Worm (Caenorhabditis elegans) whole organism, young adult: Measurements from ENCODE around the gene sek-5.
A peak's percentile ranks its signal among the peaks of the same experiment; 100 is the strongest.

Experiments
- B0336.3 ChIP-seq: fragments of 200-800 bp; sonication (Bioruptor generic); IDR thresholded peaks from 2 replicates; pipeline ENCODE4 v1.3.6; 2022; ENCODE audit warnings: missing genetic modification characterization, missing compliant biosample characterization
- C06A6.2 ChIP-seq: fragments of 200-800 bp; sonication (Bioruptor generic); conservative IDR thresholded peaks from 2 replicates; pipeline ENCODE4 v1.3.6; 2022; ENCODE audit warnings: missing genetic modification characterization, missing compliant biosample characterization
- F22D6.2 ChIP-seq: sonication (generic microtip); optimal IDR thresholded peaks from 2 replicates; lab custom pipeline; 2016; ENCODE audit warnings: mild to moderate bottlenecking, missing genetic modification characterization, missing compliant biosample characterization
- F33H1.4 ChIP-seq: fragments of 200-800 bp; sonication (Bioruptor generic); IDR thresholded peaks from 2 replicates; pipeline ENCODE4 v1.3.6; 2022; ENCODE audit warnings: missing genetic modification reagents, missing genetic modification characterization, missing compliant biosample characterization
- F39B2.1 ChIP-seq: fragments of 200-800 bp; sonication (Bioruptor generic); IDR thresholded peaks from 2 replicates; pipeline ENCODE4 v1.3.6; 2022; ENCODE audit warnings: missing genetic modification reagents, missing genetic modification characterization, missing compliant biosample characterization
- F57C9.4 ChIP-seq: sonication (generic microtip); optimal IDR thresholded peaks from 2 replicates; lab custom pipeline; 2017; ENCODE audit warnings: mild to moderate bottlenecking, missing genetic modification characterization, missing compliant biosample characterization
- K11D2.4 ChIP-seq: fragments of 200-800 bp; sonication (Bioruptor generic); IDR thresholded peaks from 2 replicates; pipeline ENCODE4 v1.3.6; 2022; ENCODE audit warnings: missing genetic modification reagents, missing genetic modification characterization, missing compliant biosample characterization
- T07F8.4 ChIP-seq: sonication (generic microtip); optimal IDR thresholded peaks from 2 replicates; lab custom pipeline; 2016; ENCODE audit warnings: mild to moderate bottlenecking, missing genetic modification characterization, moderate library complexity, missing compliant biosample characterization
- Y53F4B.3 ChIP-seq: fragments of 200-800 bp; sonication (Bioruptor generic); IDR thresholded peaks from 2 replicates; pipeline ENCODE4 v1.3.6; 2022; ENCODE audit warnings: missing genetic modification reagents, missing genetic modification characterization, missing compliant biosample characterization
- Y53G8AR.9 ChIP-seq: fragments of 200-800 bp; sonication (Bioruptor generic); conservative IDR thresholded peaks from 2 replicates; pipeline ENCODE4 v1.3.6; 2022; ENCODE audit warnings: missing genetic modification reagents, missing genetic modification characterization, missing compliant biosample characterization
- ZK185.1 ChIP-seq: sonication (generic microtip); optimal IDR thresholded peaks from 2 replicates; lab custom pipeline; 2016; ENCODE audit warnings: mild to moderate bottlenecking, missing genetic modification characterization, missing compliant biosample characterization; ENCODE audit not compliant: poor library complexity, severe bottlenecking
- aptf-2 ChIP-seq: fragments of 200-800 bp; sonication (Bioruptor generic); conservative IDR thresholded peaks from 2 replicates; pipeline ENCODE4 v1.3.6; 2022; ENCODE audit warnings: missing genetic modification reagents, missing genetic modification characterization, missing compliant biosample characterization
- aptf-3 ChIP-seq: fragments of 200-800 bp; sonication (Bioruptor generic); IDR thresholded peaks from 2 replicates; pipeline ENCODE4 v1.3.6; 2022; ENCODE audit warnings: missing genetic modification characterization, missing compliant biosample characterization
- athp-1 ChIP-seq: sonication (generic microtip); optimal IDR thresholded peaks from 2 replicates; lab custom pipeline; 2017; ENCODE audit warnings: mild to moderate bottlenecking, missing genetic modification characterization, missing compliant biosample characterization
- attf-3 ChIP-seq: fragments of 200-800 bp; sonication (Bioruptor generic); conservative IDR thresholded peaks from 2 replicates; pipeline ENCODE4 v1.3.6; 2022; ENCODE audit warnings: missing genetic modification reagents, missing genetic modification characterization, missing compliant biosample characterization
- attf-5 ChIP-seq: fragments of 200-800 bp; sonication (Bioruptor generic); optimal IDR thresholded peaks from 2 replicates; lab custom pipeline; 2018; ENCODE audit warnings: mild to moderate bottlenecking, missing genetic modification characterization, missing compliant biosample characterization
- bed-2 ChIP-seq: fragments of 200-800 bp; sonication (Bioruptor generic); IDR thresholded peaks from 2 replicates; pipeline ENCODE4 v1.3.6; 2022; ENCODE audit warnings: missing genetic modification reagents, missing genetic modification characterization, missing compliant biosample characterization
- ccch-3 ChIP-seq: fragments of 200-800 bp; sonication (Bioruptor generic); optimal IDR thresholded peaks from 2 replicates; lab custom pipeline; 2018; ENCODE audit warnings: mild to moderate bottlenecking, missing genetic modification characterization, missing compliant biosample characterization
- ceh-27 ChIP-seq: fragments of 200-800 bp; sonication (Bioruptor generic); optimal IDR thresholded peaks from 2 replicates; lab custom pipeline; 2018; ENCODE audit warnings: mild to moderate bottlenecking, missing genetic modification characterization, moderate library complexity, missing compliant biosample characterization
- ceh-40 ChIP-seq: fragments of 200-800 bp; sonication (Bioruptor generic); IDR thresholded peaks from 2 replicates; pipeline ENCODE4 v1.3.6; 2022; ENCODE audit warnings: missing genetic modification characterization, missing compliant biosample characterization
- ceh-58 ChIP-seq: fragments of 200-800 bp; sonication (Bioruptor generic); IDR thresholded peaks from 2 replicates; pipeline ENCODE4 v1.3.6; 2022; ENCODE audit warnings: missing genetic modification characterization, missing compliant biosample characterization
- chd-7 ChIP-seq: sonication (generic microtip); optimal IDR thresholded peaks from 2 replicates; lab custom pipeline; 2016; ENCODE audit warnings: mild to moderate bottlenecking, missing genetic modification characterization, moderate library complexity, missing compliant biosample characterization
- dpl-1 ChIP-seq: fragments of 150-350 bp; optimal IDR thresholded peaks from 2 replicates; lab custom pipeline; 2014; ENCODE audit warnings: missing biosample characterization, missing genetic modification reagents, missing genetic modification characterization
- efl-1 ChIP-seq: fragments of 150-350 bp; optimal IDR thresholded peaks from 2 replicates; lab custom pipeline; 2014; ENCODE audit warnings: missing biosample characterization, missing genetic modification reagents, missing genetic modification characterization
- ekl-4 ChIP-seq: fragments of 200-800 bp; sonication (Bioruptor generic); IDR thresholded peaks from 2 replicates; pipeline ENCODE4 v1.3.6; 2022; ENCODE audit warnings: missing genetic modification reagents, missing genetic modification characterization, missing compliant biosample characterization
- ets-4 ChIP-seq: fragments of 200-800 bp; sonication (Bioruptor generic); optimal IDR thresholded peaks from 2 replicates; lab custom pipeline; 2018; ENCODE audit warnings: mild to moderate bottlenecking, missing genetic modification characterization, missing compliant biosample characterization
- gei-17 ChIP-seq: fragments of 200-800 bp; sonication (Bioruptor generic); optimal IDR thresholded peaks from 2 replicates; lab custom pipeline; 2018; ENCODE audit warnings: mild to moderate bottlenecking, missing genetic modification characterization, missing compliant biosample characterization
- hmg-1.2 ChIP-seq: fragments of 200-800 bp; sonication (Bioruptor generic); IDR thresholded peaks from 2 replicates; pipeline ENCODE4 v1.3.6; 2022; ENCODE audit warnings: missing genetic modification reagents, missing genetic modification characterization, missing compliant biosample characterization
- let-526 ChIP-seq: fragments of 200-800 bp; sonication (Bioruptor generic); IDR thresholded peaks from 2 replicates; pipeline ENCODE4 v1.3.6; 2022; ENCODE audit warnings: missing genetic modification reagents, missing genetic modification characterization, missing compliant biosample characterization
- lin-54 ChIP-seq: fragments of 200-800 bp; sonication (Bioruptor generic); optimal IDR thresholded peaks from 2 replicates; lab custom pipeline; 2018; ENCODE audit warnings: mild to moderate bottlenecking, missing genetic modification characterization, missing compliant biosample characterization
- lir-1 ChIP-seq: fragments of 200-800 bp; sonication (Bioruptor generic); conservative IDR thresholded peaks from 2 replicates; pipeline ENCODE4 v1.3.6; 2022; ENCODE audit warnings: missing genetic modification reagents, missing genetic modification characterization, missing compliant biosample characterization
- madf-10 ChIP-seq: sonication (generic microtip); optimal IDR thresholded peaks from 2 replicates; lab custom pipeline; 2016; ENCODE audit warnings: mild to moderate bottlenecking, missing genetic modification characterization, missing compliant biosample characterization
- madf-6 ChIP-seq: fragments of 200-800 bp; sonication (Bioruptor generic); IDR thresholded peaks from 2 replicates; pipeline ENCODE4 v1.3.6; 2022; ENCODE audit warnings: missing genetic modification reagents, missing genetic modification characterization, missing compliant biosample characterization
- mes-4 ChIP-seq: sonication (generic microtip); optimal IDR thresholded peaks from 2 replicates; lab custom pipeline; 2016; ENCODE audit warnings: missing genotype, missing genetic modification characterization, missing compliant biosample characterization
- nfyb-1 ChIP-seq: fragments of 200-800 bp; sonication (Bioruptor generic); IDR thresholded peaks from 2 replicates; pipeline ENCODE4 v1.3.6; 2022; ENCODE audit warnings: missing genetic modification reagents, missing genetic modification characterization, missing compliant biosample characterization
- nhr-120 ChIP-seq: fragments of 200-800 bp; sonication (Bioruptor generic); IDR thresholded peaks from 2 replicates; pipeline ENCODE4 v1.3.6; 2022; ENCODE audit warnings: missing genetic modification characterization, missing compliant biosample characterization
- nhr-27 ChIP-seq: fragments of 200-800 bp; sonication (Bioruptor generic); optimal IDR thresholded peaks from 2 replicates; lab custom pipeline; 2018; ENCODE audit warnings: mild to moderate bottlenecking, missing genetic modification characterization, moderate library complexity, missing compliant biosample characterization
- pbrm-1 ChIP-seq: fragments of 200-800 bp; sonication (Bioruptor generic); IDR thresholded peaks from 2 replicates; pipeline ENCODE4 v1.3.6; 2022; ENCODE audit warnings: missing genetic modification reagents, missing genetic modification characterization, missing compliant biosample characterization
- rcor-1 ChIP-seq: fragments of 200-800 bp; sonication (Bioruptor generic); IDR thresholded peaks from 2 replicates; pipeline ENCODE4 v1.3.6; 2022; ENCODE audit warnings: missing genetic modification reagents, missing genetic modification characterization, missing compliant biosample characterization
- sdz-38 ChIP-seq: sonication (generic microtip); optimal IDR thresholded peaks from 2 replicates; lab custom pipeline; 2016; ENCODE audit warnings: missing genotype, missing genetic modification characterization, missing compliant biosample characterization
- snpc-1.1 ChIP-seq: sonication (generic microtip); optimal IDR thresholded peaks from 2 replicates; lab custom pipeline; 2017; ENCODE audit warnings: missing genetic modification characterization, mild to moderate bottlenecking, missing compliant biosample characterization, antibody characterized with exemption, moderate library complexity, missing genotype, missing genetic modification reagents; ENCODE audit not compliant: insufficient read depth
- snpc-1.3 ChIP-seq: sonication (generic microtip); optimal IDR thresholded peaks from 2 replicates; lab custom pipeline; 2017; ENCODE audit warnings: missing genetic modification characterization, mild to moderate bottlenecking, missing compliant biosample characterization, antibody characterized with exemption, moderate library complexity, missing genotype, missing genetic modification reagents; ENCODE audit not compliant: insufficient read depth
- sptf-2 ChIP-seq: fragments of 200-800 bp; sonication (Bioruptor generic); optimal IDR thresholded peaks from 2 replicates; lab custom pipeline; 2018; ENCODE audit warnings: mild to moderate bottlenecking, missing genetic modification characterization, missing compliant biosample characterization
- tlf-1 ChIP-seq: fragments of 200-800 bp; sonication (Bioruptor generic); optimal IDR thresholded peaks from 2 replicates; lab custom pipeline; 2018; ENCODE audit warnings: mild to moderate bottlenecking, missing genetic modification characterization, missing compliant biosample characterization
- xnd-1 ChIP-seq: sonication (generic microtip); optimal IDR thresholded peaks from 2 replicates; lab custom pipeline; 2016; ENCODE audit warnings: missing genotype, missing genetic modification reagents, missing genetic modification characterization, missing compliant biosample characterization
- zfh-2 ChIP-seq: fragments of 200-800 bp; sonication (Bioruptor generic); conservative IDR thresholded peaks from 2 replicates; pipeline ENCODE4 v1.3.6; 2022; ENCODE audit warnings: missing genetic modification reagents, missing genetic modification characterization, missing compliant biosample characterization
- zim-3 ChIP-seq: sonication (generic microtip); optimal IDR thresholded peaks from 2 replicates; lab custom pipeline; 2017; ENCODE audit warnings: mild to moderate bottlenecking, missing genetic modification characterization, moderate library complexity, missing compliant biosample characterization
- ztf-25 ChIP-seq: fragments of 200-800 bp; sonication (Bioruptor generic); IDR thresholded peaks from 2 replicates; pipeline ENCODE4 v1.3.6; 2022; ENCODE audit warnings: missing genetic modification reagents, missing genetic modification characterization, missing compliant biosample characterization
- ztf-26 ChIP-seq: sonication (generic microtip); optimal IDR thresholded peaks from 2 replicates; lab custom pipeline; 2017; ENCODE audit warnings: missing genetic modification characterization, missing compliant biosample characterization

The sek-5 gene

DNA sequence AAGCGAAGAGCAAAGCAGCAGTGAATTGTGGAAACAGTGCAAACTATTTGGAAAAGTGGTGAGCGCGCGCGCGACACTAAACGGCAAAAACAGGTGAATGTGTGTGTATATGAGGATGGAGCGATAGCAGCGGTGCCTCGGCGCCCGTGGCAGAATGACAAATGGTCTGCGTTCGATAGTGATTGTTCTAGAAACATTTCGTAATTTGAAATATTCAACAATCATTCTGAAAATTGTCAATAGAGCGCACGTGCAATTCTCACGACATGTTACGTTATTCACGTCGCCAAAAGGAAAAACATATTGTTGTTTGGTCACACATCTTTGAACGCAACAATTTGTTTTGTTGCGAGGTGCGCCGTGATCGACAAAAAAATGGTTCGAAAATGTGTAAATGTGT is 22.2 kb upstream of the sek-5 start (continued):
- TF ChIP-seq T07F8.4 (no peak), bed-2 (no peak), Y53F4B.3 (no peak)

ce11 chrX:5360682-5361081 is 16.7 kb upstream of the sek-5 start:
- 0 out of 2 replicates have a peak, but pooled peaks have one; percentile 36 for TF ChIP-seq zfh-2 (GFP tag; lab: Robert Waterston, UW)
- TF ChIP-seq Y53G8AR.9 (GFP tag; lab: Robert Waterston, UW), result no peak
- TF ChIP-seq chd-7 (tag; lab: Kevin White, UChicago), result no peak
- TF ChIP-seq attf-3 (GFP tag; lab: Robert Waterston, UW), result no peak
- no peak for TF ChIP-seq mes-4
- no peak for TF ChIP-seq F57C9.4 (tag; lab: Kevin White, UChicago)
- no peak for TF ChIP-seq ZK185.1 (tag; lab: Kevin White, UChicago)
- no peak for TF ChIP-seq ztf-26 (tag; lab: Kevin White, UChicago)
- TF ChIP-seq zim-3 (tag; lab: Kevin White, UChicago), result no peak
- no peak for TF ChIP-seq tlf-1 (GFP tag; lab: Kevin White, UChicago)
- TF ChIP-seq aptf-3 (GFP tag; lab: Robert Waterston, UW), result no peak
- no peak for TF ChIP-seq aptf-2
- peak; percentile 74 for TF ChIP-seq efl-1 (GFP tag; lab: Kevin White, UChicago)
- TF ChIP-seq sdz-38, result no peak
- TF ChIP-seq dpl-1 (GFP tag; lab: Kevin White, UChicago), result peak; percentile 18
- TF ChIP-seq C06A6.2 (GFP tag; lab: Robert Waterston, UW), result no peak
- no peak for TF ChIP-seq nhr-27 (tag; lab: Kevin White, UChicago)
- TF ChIP-seq Y53F4B.3, result no peak
- no peak for TF ChIP-seq ets-4 (GFP tag; lab: Kevin White, UChicago)
- TF ChIP-seq B0336.3, result no peak
- no peak for TF ChIP-seq gei-17 (GFP tag; lab: Kevin White, UChicago)
- no peak for TF ChIP-seq snpc-1.1
- no peak for TF ChIP-seq ceh-27 (GFP tag; lab: Kevin White, UChicago)
- no peak for TF ChIP-seq F22D6.2 (tag; lab: Kevin White, UChicago)
- TF ChIP-seq ekl-4 (GFP tag; lab: Robert Waterston, UW), result no peak
- no peak for TF ChIP-seq lir-1 (GFP tag; lab: Robert Waterston, UW)
- TF ChIP-seq snpc-1.3 (tag; lab: Kevin White, UChicago), result no peak
- no peak for TF ChIP-seq K11D2.4 (GFP tag; lab: Robert Waterston, UW)
- TF ChIP-seq sptf-2, result no peak
- TF ChIP-seq F33H1.4 (GFP tag; lab: Robert Waterston, UW), result no peak
- no peak for TF ChIP-seq attf-5
- TF ChIP-seq F39B2.1 (GFP tag; lab: Robert Waterston, UW), result no peak
- peak; percentile 76 for TF ChIP-seq madf-6 (GFP tag; lab: Robert Waterston, UW)
- TF ChIP-seq ztf-25 (GFP tag; lab: Robert Waterston, UW), result 0 out of 2 replicates have a peak, but pooled peaks have one; percentile 29
- TF ChIP-seq ceh-40 (GFP tag; lab: Robert Waterston, UW), result no peak
- no peak for TF ChIP-seq pbrm-1 (GFP tag; lab: Robert Waterston, UW)
- TF ChIP-seq ccch-3 (GFP tag; lab: Kevin White, UChicago), result no peak
- TF ChIP-seq xnd-1, result no peak
- TF ChIP-seq ceh-58 (GFP tag; lab: Robert Waterston, UW), result no peak
- peak; percentile 52; the same call in 1 of the 2 replicates for TF ChIP-seq hmg-1.2
- TF ChIP-seq rcor-1 (GFP tag; lab: Robert Waterston, UW), result no peak
- TF ChIP-seq madf-10 (tag; lab: Kevin White, UChicago), result no peak
- TF ChIP-seq athp-1 (tag; lab: Kevin White, UChicago), result no peak
- TF ChIP-seq lin-54 (GFP tag; lab: Kevin White, UChicago), result no peak
- TF ChIP-seq nfyb-1 (GFP tag; lab: Robert Waterston, UW), result no peak
- TF ChIP-seq nhr-120 (GFP tag; lab: Robert Waterston, UW), result no peak
- no peak for TF ChIP-seq let-526 (GFP tag; lab: Robert Waterston, UW)
